Worm (Caenorhabditis elegans) whole organism, young adult: Measurements from ENCODE around the gene ari-2.

Source experiments
- C06A6.2 ChIP-seq: fragments of 200-800 bp; sonication (Bioruptor generic); conservative IDR thresholded peaks from 2 replicates; pipeline ENCODE4 v1.3.6; 2022; ENCODE audit warnings: missing genetic modification characterization, missing compliant biosample characterization
- D2030.7 ChIP-seq: fragments of 200-800 bp; sonication (Bioruptor generic); IDR thresholded peaks from 2 replicates; pipeline ENCODE4 v1.3.6; 2022; ENCODE audit warnings: missing genetic modification reagents, missing genetic modification characterization, missing compliant biosample characterization
- F10E7.11 ChIP-seq: sonication (generic microtip); optimal IDR thresholded peaks from 2 replicates; lab custom pipeline; 2017; ENCODE audit warnings: mild to moderate bottlenecking, missing genetic modification characterization, moderate library complexity, missing compliant biosample characterization
- F52B5.7 ChIP-seq: sonication (generic microtip); optimal IDR thresholded peaks from 2 replicates; lab custom pipeline; 2016; ENCODE audit warnings: mild to moderate bottlenecking, missing genetic modification characterization, missing compliant biosample characterization
- F57A8.1 ChIP-seq: fragments of 200-800 bp; sonication (Bioruptor generic); optimal IDR thresholded peaks from 2 replicates; lab custom pipeline; 2018; ENCODE audit warnings: mild to moderate bottlenecking, missing genetic modification characterization, moderate library complexity, missing compliant biosample characterization
- F57C9.4 ChIP-seq: sonication (generic microtip); optimal IDR thresholded peaks from 2 replicates; lab custom pipeline; 2017; ENCODE audit warnings: mild to moderate bottlenecking, missing genetic modification characterization, missing compliant biosample characterization
- T07F8.4 ChIP-seq: sonication (generic microtip); optimal IDR thresholded peaks from 2 replicates; lab custom pipeline; 2016; ENCODE audit warnings: mild to moderate bottlenecking, missing genetic modification characterization, moderate library complexity, missing compliant biosample characterization
- Y56A3A.18 ChIP-seq: fragments of 200-800 bp; sonication (Bioruptor generic); IDR thresholded peaks from 2 replicates; pipeline ENCODE4 v1.3.6; 2022; ENCODE audit warnings: missing genetic modification reagents, missing genetic modification characterization, missing compliant biosample characterization
- Y79H2A.3 ChIP-seq: fragments of 200-800 bp; sonication (Bioruptor generic); conservative IDR thresholded peaks from 2 replicates; pipeline ENCODE4 v1.3.6; 2022; ENCODE audit warnings: missing genetic modification reagents, missing genetic modification characterization, missing compliant biosample characterization
- Y95B8A.8 ChIP-seq: fragments of 200-800 bp; sonication (Bioruptor generic); IDR thresholded peaks from 2 replicates; pipeline ENCODE4 v1.3.6; 2022; ENCODE audit warnings: missing genetic modification reagents, missing genetic modification characterization, missing compliant biosample characterization
- athp-1 ChIP-seq: sonication (generic microtip); optimal IDR thresholded peaks from 2 replicates; lab custom pipeline; 2017; ENCODE audit warnings: mild to moderate bottlenecking, missing genetic modification characterization, missing compliant biosample characterization
- attf-3 ChIP-seq: fragments of 200-800 bp; sonication (Bioruptor generic); conservative IDR thresholded peaks from 2 replicates; pipeline ENCODE4 v1.3.6; 2022; ENCODE audit warnings: missing genetic modification reagents, missing genetic modification characterization, missing compliant biosample characterization
- ceh-100 ChIP-seq: fragments of 200-800 bp; sonication (Bioruptor generic); IDR thresholded peaks from 2 replicates; pipeline ENCODE4 v1.3.6; 2022; ENCODE audit warnings: missing genetic modification reagents, missing genetic modification characterization, missing compliant biosample characterization
- ceh-58 ChIP-seq: fragments of 200-800 bp; sonication (Bioruptor generic); IDR thresholded peaks from 2 replicates; pipeline ENCODE4 v1.3.6; 2022; ENCODE audit warnings: missing genetic modification characterization, missing compliant biosample characterization
- ceh-91 ChIP-seq: fragments of 200-800 bp; sonication (Bioruptor generic); IDR thresholded peaks from 2 replicates; pipeline ENCODE4 v1.3.6; 2022; ENCODE audit warnings: missing genetic modification reagents, missing genetic modification characterization, missing compliant biosample characterization
- chd-7 ChIP-seq: sonication (generic microtip); optimal IDR thresholded peaks from 2 replicates; lab custom pipeline; 2016; ENCODE audit warnings: mild to moderate bottlenecking, missing genetic modification characterization, moderate library complexity, missing compliant biosample characterization
- dox-1 ChIP-seq: fragments of 200-800 bp; sonication (Bioruptor generic); IDR thresholded peaks from 2 replicates; pipeline ENCODE4 v1.3.6; 2022; ENCODE audit warnings: missing genetic modification reagents, missing genetic modification characterization, missing compliant biosample characterization
- egl-18 ChIP-seq: fragments of 200-800 bp; sonication (Bioruptor generic); IDR thresholded peaks from 2 replicates; pipeline ENCODE4 v1.3.6; 2022; ENCODE audit warnings: missing genetic modification reagents, missing genetic modification characterization, missing compliant biosample characterization
- gei-17 ChIP-seq: fragments of 200-800 bp; sonication (Bioruptor generic); optimal IDR thresholded peaks from 2 replicates; lab custom pipeline; 2018; ENCODE audit warnings: mild to moderate bottlenecking, missing genetic modification characterization, missing compliant biosample characterization
- hlh-26 ChIP-seq: fragments of 200-800 bp; sonication (Bioruptor generic); conservative IDR thresholded peaks from 2 replicates; pipeline ENCODE4 v1.3.6; 2022; ENCODE audit warnings: missing genetic modification reagents, missing genetic modification characterization, missing compliant biosample characterization
- let-526 ChIP-seq: fragments of 200-800 bp; sonication (Bioruptor generic); IDR thresholded peaks from 2 replicates; pipeline ENCODE4 v1.3.6; 2022; ENCODE audit warnings: missing genetic modification reagents, missing genetic modification characterization, missing compliant biosample characterization
- lin-40 ChIP-seq: sonication (generic microtip); optimal IDR thresholded peaks from 2 replicates; lab custom pipeline; 2016; ENCODE audit warnings: missing genetic modification characterization, mild to moderate bottlenecking, missing compliant biosample characterization, missing genotype, missing genetic modification reagents
- lsl-1 ChIP-seq: fragments of 200-800 bp; sonication (Bioruptor generic); optimal IDR thresholded peaks from 2 replicates; lab custom pipeline; 2018; ENCODE audit warnings: mild to moderate bottlenecking, missing genetic modification characterization, moderate library complexity, missing compliant biosample characterization
- lsy-27 ChIP-seq: sonication (generic microtip); optimal IDR thresholded peaks from 2 replicates; lab custom pipeline; 2017; ENCODE audit warnings: missing genetic modification characterization, mild to moderate bottlenecking, missing compliant biosample characterization, antibody characterized with exemption, missing genotype, borderline replicate concordance; ENCODE audit not compliant: insufficient read depth
- madf-10 ChIP-seq: sonication (generic microtip); optimal IDR thresholded peaks from 2 replicates; lab custom pipeline; 2016; ENCODE audit warnings: mild to moderate bottlenecking, missing genetic modification characterization, missing compliant biosample characterization
- nfya-1 ChIP-seq: sonication (generic microtip); optimal IDR thresholded peaks from 2 replicates; lab custom pipeline; 2017; ENCODE audit warnings: antibody characterized with exemption, missing compliant biosample characterization, missing genetic modification characterization, borderline replicate concordance; ENCODE audit not compliant: insufficient read depth
- nfya-2 ChIP-seq: fragments of 200-800 bp; sonication (Bioruptor generic); IDR thresholded peaks from 2 replicates; pipeline ENCODE4 v1.3.6; 2022; ENCODE audit warnings: missing genetic modification reagents, missing genetic modification characterization, missing compliant biosample characterization
- nfyb-1 ChIP-seq: fragments of 200-800 bp; sonication (Bioruptor generic); IDR thresholded peaks from 2 replicates; pipeline ENCODE4 v1.3.6; 2022; ENCODE audit warnings: missing genetic modification reagents, missing genetic modification characterization, missing compliant biosample characterization
- nhr-90 ChIP-seq: sonication (generic microtip); optimal IDR thresholded peaks from 2 replicates; lab custom pipeline; 2016; ENCODE audit warnings: missing genotype, mild to moderate bottlenecking, missing genetic modification characterization, missing compliant biosample characterization
- snpc-1.3 ChIP-seq: sonication (generic microtip); optimal IDR thresholded peaks from 2 replicates; lab custom pipeline; 2017; ENCODE audit warnings: missing genetic modification characterization, mild to moderate bottlenecking, missing compliant biosample characterization, antibody characterized with exemption, moderate library complexity, missing genotype, missing genetic modification reagents; ENCODE audit not compliant: insufficient read depth
- snpc-4 ChIP-seq, 5 experiments: fragments of 150-350 bp in 1 of 5; sonication (generic microtip) in 4 of 5; optimal IDR thresholded peaks; 2 replicates each; lab custom pipeline; 2014 to 2018; ENCODE audit warnings: missing genetic modification characterization in 5 of 5, missing biosample characterization in 3 of 5, antibody characterized with exemption in 2 of 5, mild to moderate bottlenecking in 2 of 5, missing compliant biosample characterization in 2 of 5, missing genotype in 2 of 5, moderate library complexity in 2 of 5, missing genetic modification reagents in 1 of 5
- sptf-2 ChIP-seq: fragments of 200-800 bp; sonication (Bioruptor generic); optimal IDR thresholded peaks from 2 replicates; lab custom pipeline; 2018; ENCODE audit warnings: mild to moderate bottlenecking, missing genetic modification characterization, missing compliant biosample characterization
- unc-130 ChIP-seq: sonication (generic microtip); optimal IDR thresholded peaks from 2 replicates; lab custom pipeline; 2016; ENCODE audit warnings: missing genetic modification reagents, missing genetic modification characterization, missing compliant biosample characterization
- xnd-1 ChIP-seq: sonication (generic microtip); optimal IDR thresholded peaks from 2 replicates; lab custom pipeline; 2016; ENCODE audit warnings: missing genotype, missing genetic modification reagents, missing genetic modification characterization, missing compliant biosample characterization
- zfh-2 ChIP-seq: fragments of 200-800 bp; sonication (Bioruptor generic); conservative IDR thresholded peaks from 2 replicates; pipeline ENCODE4 v1.3.6; 2022; ENCODE audit warnings: missing genetic modification reagents, missing genetic modification characterization, missing compliant biosample characterization
- ztf-25 ChIP-seq: fragments of 200-800 bp; sonication (Bioruptor generic); IDR thresholded peaks from 2 replicates; pipeline ENCODE4 v1.3.6; 2022; ENCODE audit warnings: missing genetic modification reagents, missing genetic modification characterization, missing compliant biosample characterization

The ari-2 gene

ce11 chrIV:5565105-5565504, 14.2 kb downstream of the ari-2 start:
- TF ChIP-seq ceh-58 (no peak), snpc-4 (GFP tag; optimal IDR thresholded peaks at IDR 0.05; lab: Kevin White, UChicago) (no peak), snpc-4 (tag; optimal IDR thresholded peaks at IDR 0.05; lab: Kevin White, UChicago) (peak in 2 of 4 experiments; percentile 2 to 19), ztf-25 (GFP tag; lab: Robert Waterston, UW) (no peak), attf-3 (GFP tag; lab: Robert Waterston, UW) (no peak), hlh-26 (GFP tag; lab: Robert Waterston, UW) (no peak), madf-10 (tag; lab: Kevin White, UChicago) (no peak), sptf-2 (GFP tag; lab: Kevin White, UChicago) (no peak)

ce11 chrIV:5572693-5573092, 21.8 kb downstream of the ari-2 start:
- TF ChIP-seq nfya-2 (no peak), let-526 (GFP tag; lab: Robert Waterston, UW) (no peak), T07F8.4 (tag; lab: Kevin White, UChicago) (no peak), lsl-1 (GFP tag; lab: Kevin White, UChicago) (no peak), F10E7.11 (tag; lab: Kevin White, UChicago) (no peak), egl-18 (GFP tag; lab: Robert Waterston, UW) (no peak), D2030.7 (no peak), chd-7 (tag; lab: Kevin White, UChicago) (no peak), ceh-100 (GFP tag; lab: Robert Waterston, UW) (no peak), Y95B8A.8 (GFP tag; lab: Robert Waterston, UW) (no peak), F57C9.4 (tag; lab: Kevin White, UChicago) (no peak), ceh-91 (no peak)

ce11 chrIV:5574033-5574432, 23.1 kb downstream of the ari-2 start, which contains the start of gene T12E12.6:
TSS of gene T12E12.6 (minus strand) at chrIV:5574133.
- TF ChIP-seq ztf-25 (GFP tag; lab: Robert Waterston, UW) = no peak
- TF ChIP-seq lsl-1 (GFP tag; lab: Kevin White, UChicago) = no peak
- no peak for TF ChIP-seq nfya-1 (tag; lab: Kevin White, UChicago)
- TF ChIP-seq lsy-27 (tag; lab: Kevin White, UChicago) = no peak
- TF ChIP-seq ceh-91 = no peak
- TF ChIP-seq dox-1 (GFP tag; lab: Robert Waterston, UW) = no peak
- TF ChIP-seq nfyb-1 (GFP tag; lab: Robert Waterston, UW) = no peak
- TF ChIP-seq zfh-2 = no peak
- no peak for TF ChIP-seq snpc-1.3 (tag; lab: Kevin White, UChicago)
- TF ChIP-seq xnd-1 = no peak
- no peak for TF ChIP-seq athp-1 (tag; lab: Kevin White, UChicago)
- no peak for TF ChIP-seq Y56A3A.18 (GFP tag; lab: Robert Waterston, UW)
- no peak for TF ChIP-seq Y79H2A.3 (GFP tag; lab: Robert Waterston, UW)
- no peak for TF ChIP-seq lin-40 (tag; lab: Kevin White, UChicago)
- TF ChIP-seq F52B5.7 = no peak
- TF ChIP-seq nhr-90 (tag; lab: Kevin White, UChicago) = no peak
- no peak for TF ChIP-seq gei-17 (GFP tag; lab: Kevin White, UChicago)
- no peak for TF ChIP-seq C06A6.2 (GFP tag; lab: Robert Waterston, UW)
- TF ChIP-seq unc-130 (GFP tag; lab: Kevin White, UChicago) = no peak
- TF ChIP-seq F57A8.1 = no peak
- TF ChIP-seq, all 124 proteins: peak for 0
